Worm (Caenorhabditis elegans): ENCODE data around the gene T14B4.8.

- TF ChIP-seq dao-5 (tag; optimal IDR thresholded peaks at IDR 0.05) (no peak), him-1 (tag; optimal IDR thresholded peaks at IDR 0.05) (no peak)
These were observed 16.8 kb downstream of the T14B4.8 start, which contains the start of the genes dpy-10 and T14B4.19 for ce11 chrII:6712177-6712981.

All from whole organism, L4/young adult.